Worm (Caenorhabditis elegans): ENCODE data around the gene vha-14.

ce11 chrIII:9488431-9488830, 19.5 kb upstream of the vha-14 start, which contains the start of gene nlp-36:
- TF ChIP-seq W03F9.2 (tag; optimal IDR thresholded peaks at IDR 0.05) (no peak), him-1 (tag; optimal IDR thresholded peaks at IDR 0.05) (no peak), dao-5 (tag; optimal IDR thresholded peaks at IDR 0.05) (no peak)
